Worm (Caenorhabditis elegans): ENCODE data around the gene K07F5.14.

- peak; percentile 91 for TF ChIP-seq blmp-1 (tag; optimal IDR thresholded peaks at IDR 0.05; ENCODE audit: insufficient read depth)
- peak; percentile 97 for TF ChIP-seq nhr-25 (tag; optimal IDR thresholded peaks at IDR 0.05)
- TF ChIP-seq mdl-1 (tag; optimal IDR thresholded peaks at IDR 0.05) = peak in 1 of 2 experiments; percentile 77
- peak; percentile 99 for TF ChIP-seq nhr-21 (tag; optimal IDR thresholded peaks at IDR 0.05)
- TF ChIP-seq Y55F3AM.14 (GFP tag; optimal IDR thresholded peaks at IDR 0.05) = no peak
- TF ChIP-seq sma-3 (GFP tag; optimal IDR thresholded peaks at IDR 0.05) = peak; percentile 96
- no peak for TF ChIP-seq lin-39 (tag; optimal IDR thresholded peaks at IDR 0.05)
- no peak for TF ChIP-seq R02D3.7 (tag; optimal IDR thresholded peaks at IDR 0.05)
- no peak for TF ChIP-seq peb-1 (tag; optimal IDR thresholded peaks at IDR 0.05)
Measured at ce11 chrIV:9867915-9868314, 5.9 kb downstream of the K07F5.14 start.

Measured in whole organism, L2 larva.